Fruit fly (Drosophila melanogaster) whole organism, embryonic: ENCODE data around the gene CG6891.

ENCODE experiments used
- Awh ChIP-seq: fragments of 200-800 bp; sonication (Bioruptor generic); IDR thresholded peaks from 2 replicates; pipeline ENCODE4, ENCODE4 v1.3.6; 2022; ENCODE audit warnings: missing biosample characterization, missing genetic modification characterization
- Bdp1 ChIP-seq: fragments of 200-800 bp; sonication (Bioruptor generic); optimal IDR thresholded peaks from 3 replicates; lab custom pipeline; 2016; ENCODE audit warnings: missing biosample characterization, missing genetic modification characterization
- C15 ChIP-seq: fragments of 200-800 bp; sonication (Bioruptor generic); IDR thresholded peaks from 3 replicates; pipeline ENCODE4 v1.3.6; 2022; ENCODE audit warnings: missing biosample characterization, missing genetic modification characterization
- CG10209 ChIP-seq: fragments of 200-800 bp; sonication (Bioruptor generic); optimal IDR thresholded peaks from 3 replicates; lab custom pipeline; 2017; ENCODE audit warnings: missing biosample characterization, mild to moderate bottlenecking, missing genetic modification characterization, missing genetic modification reagents
- CG10543 ChIP-seq: fragments of 200-800 bp; sonication (Bioruptor generic); optimal IDR thresholded peaks from 3 replicates; lab custom pipeline; 2017; ENCODE audit warnings: missing biosample characterization, mild to moderate bottlenecking, missing genetic modification characterization, moderate library complexity
- CG1233 ChIP-seq: fragments of 200-800 bp; sonication (Bioruptor generic); optimal IDR thresholded peaks from 4 replicates; lab custom pipeline; 2018; ENCODE audit warnings: missing biosample characterization, mild to moderate bottlenecking, missing genetic modification characterization
- CG12391 ChIP-seq: fragments of 200-800 bp; sonication (Bioruptor generic); optimal IDR thresholded peaks from 3 replicates; lab custom pipeline; 2018; ENCODE audit warnings: missing biosample characterization, mild to moderate bottlenecking, missing genetic modification characterization, moderate library complexity
- CG14965 ChIP-seq: fragments of 200-800 bp; sonication (Bioruptor generic); optimal IDR thresholded peaks from 2 replicates; lab custom pipeline; 2016; ENCODE audit warnings: missing biosample characterization, missing genetic modification characterization, borderline replicate concordance
- CG17568 ChIP-seq: fragments of 200-800 bp; sonication (Bioruptor generic); optimal IDR thresholded peaks from 2 replicates; lab custom pipeline; 2018; ENCODE audit warnings: missing biosample characterization, mild to moderate bottlenecking, missing genetic modification characterization, moderate library complexity
- CG18262 ChIP-seq: fragments of 200-800 bp; optimal IDR thresholded peaks from 3 replicates; lab custom pipeline; 2019; ENCODE audit warnings: missing biosample characterization, mild to moderate bottlenecking, missing genetic modification characterization, moderate library complexity
- CG18476 ChIP-seq: fragments of 200-800 bp; sonication (Bioruptor generic); optimal IDR thresholded peaks from 2 replicates; lab custom pipeline; 2016; ENCODE audit warnings: missing biosample characterization, mild to moderate bottlenecking, missing genetic modification characterization
- CG18764 ChIP-seq: fragments of 200-800 bp; sonication (Bioruptor generic); optimal IDR thresholded peaks from 3 replicates; lab custom pipeline; 2016; ENCODE audit warnings: missing biosample characterization, missing genetic modification characterization
- CG2116 ChIP-seq: fragments of 200-800 bp; sonication (Bioruptor generic); optimal IDR thresholded peaks from 3 replicates; lab custom pipeline; 2018; ENCODE audit warnings: missing biosample characterization, mild to moderate bottlenecking, missing genetic modification characterization
- CG30431 ChIP-seq: fragments of 200-800 bp; sonication (Bioruptor generic); optimal IDR thresholded peaks from 2 replicates; lab custom pipeline; 2017; ENCODE audit warnings: missing biosample characterization, missing genetic modification characterization
- CG3838 ChIP-seq: fragments of 200-800 bp; sonication (Bioruptor generic); optimal IDR thresholded peaks from 3 replicates; lab custom pipeline; 2016; ENCODE audit warnings: missing biosample characterization, missing genetic modification characterization
- CG6272 ChIP-seq: fragments of 200-800 bp; sonication (Bioruptor generic); IDR thresholded peaks from 2 replicates; pipeline ENCODE4 v1.3.6; 2022; ENCODE audit warnings: missing biosample characterization, missing genetic modification characterization
- CG6813 ChIP-seq: fragments of 200-800 bp; sonication (Bioruptor generic); optimal IDR thresholded peaks from 2 replicates; lab custom pipeline; 2017; ENCODE audit warnings: missing biosample characterization, missing genetic modification characterization, mild to moderate bottlenecking, moderate library complexity, missing genetic modification reagents
- CHES-1-like ChIP-seq: fragments of 200-800 bp; sonication (Bioruptor generic); optimal IDR thresholded peaks from 2 replicates; lab custom pipeline; 2016; ENCODE audit warnings: missing biosample characterization, missing genetic modification characterization
- D ChIP-seq, 2 experiments: fragments of 200-800 bp in 1 of 2; fragments of >200 bp in 1 of 2; sonication (Bioruptor generic) in 1 of 2; optimal IDR thresholded peaks; 2 replicates in 1 of 2; 3 replicates in 1 of 2; lab custom pipeline; 2017; ENCODE audit warnings: mild to moderate bottlenecking in 1 of 2, missing biosample characterization in 1 of 2, missing genetic modification characterization in 1 of 2, missing genetic modification reagents in 1 of 2
- Dbx ChIP-seq: fragments of 200-800 bp; sonication (Bioruptor generic); IDR thresholded peaks from 3 replicates; pipeline ENCODE4 v1.3.6; 2022; ENCODE audit warnings: missing biosample characterization, missing genetic modification characterization
- Fer1 ChIP-seq: fragments of 200-800 bp; sonication (Bioruptor generic); optimal IDR thresholded peaks from 2 replicates; lab custom pipeline; 2017; ENCODE audit warnings: missing biosample characterization, mild to moderate bottlenecking, missing genetic modification characterization
- Gug ChIP-seq: fragments of 200-800 bp; sonication (Bioruptor generic); IDR thresholded peaks from 4 replicates; pipeline ENCODE4 v1.3.6; 2022; ENCODE audit warnings: missing biosample characterization, missing genetic modification characterization
- MBD-R2 ChIP-seq: fragments of 200-800 bp; sonication (Bioruptor generic); IDR thresholded peaks from 2 replicates; pipeline ENCODE4 v1.3.6; 2022; ENCODE audit warnings: missing biosample characterization, missing genetic modification characterization
- Rfx ChIP-seq: fragments of 200-800 bp; sonication (Bioruptor generic); IDR thresholded peaks from 2 replicates; pipeline ENCODE4 v1.3.6; 2022; ENCODE audit warnings: missing biosample characterization, missing genetic modification characterization
- Side ChIP-seq: fragments of 200-800 bp; sonication (Bioruptor generic); optimal IDR thresholded peaks from 2 replicates; lab custom pipeline; 2016; ENCODE audit warnings: missing biosample characterization, missing genetic modification characterization
- ac ChIP-seq: fragments of 200-800 bp; sonication (Bioruptor generic); optimal IDR thresholded peaks from 3 replicates; lab custom pipeline; 2017; ENCODE audit warnings: missing biosample characterization, mild to moderate bottlenecking, missing genetic modification characterization
- al ChIP-seq: fragments of 200-800 bp; sonication (Bioruptor generic); IDR thresholded peaks from 2 replicates; pipeline ENCODE4 v1.3.6; 2022; ENCODE audit warnings: missing biosample characterization, missing genetic modification characterization
- ara ChIP-seq: fragments of 200-800 bp; sonication (Bioruptor generic); IDR thresholded peaks from 2 replicates; pipeline ENCODE4 v1.3.6; 2022; ENCODE audit warnings: missing biosample characterization, missing genetic modification characterization
- ash1 ChIP-seq: fragments of 200-800 bp; sonication (Bioruptor generic); optimal IDR thresholded peaks from 2 replicates; lab custom pipeline; 2018; ENCODE audit warnings: missing biosample characterization, mild to moderate bottlenecking, missing genetic modification characterization
- cwo ChIP-seq: fragments of 200-800 bp; sonication (Bioruptor generic); optimal IDR thresholded peaks from 3 replicates; lab custom pipeline; 2017; ENCODE audit warnings: missing biosample characterization, missing genetic modification characterization, mild to moderate bottlenecking, moderate library complexity, missing genetic modification reagents
- en ChIP-seq: fragments of 200-800 bp; sonication (Bioruptor generic); optimal IDR thresholded peaks from 2 replicates; lab custom pipeline; 2016; ENCODE audit warnings: missing biosample characterization, missing genetic modification characterization
- ewg ChIP-seq: fragments of 200-800 bp; sonication (Bioruptor generic); optimal IDR thresholded peaks from 3 replicates; lab custom pipeline; 2017; ENCODE audit warnings: mild to moderate bottlenecking, missing biosample characterization, missing genetic modification reagents, missing genetic modification characterization
- grau ChIP-seq: fragments of 200-800 bp; optimal IDR thresholded peaks from 3 replicates; lab custom pipeline; 2019; ENCODE audit warnings: missing biosample characterization, mild to moderate bottlenecking, missing genetic modification characterization, moderate library complexity
- gro ChIP-seq: fragments of 200-800 bp; sonication (Bioruptor generic); optimal IDR thresholded peaks from 2 replicates; lab custom pipeline; 2016; ENCODE audit warnings: missing biosample characterization, missing genetic modification characterization
- gsb-n ChIP-seq: fragments of 200-800 bp; sonication (Bioruptor generic); optimal IDR thresholded peaks from 3 replicates; lab custom pipeline; 2018; ENCODE audit warnings: missing biosample characterization, mild to moderate bottlenecking, missing genetic modification characterization
- h ChIP-seq: fragments of >200 bp; optimal IDR thresholded peaks from 2 replicates; lab custom pipeline; 2017
- jumu ChIP-seq: fragments of 200-800 bp; sonication (Bioruptor generic); optimal IDR thresholded peaks from 3 replicates; lab custom pipeline; 2016; ENCODE audit warnings: missing biosample characterization, missing genetic modification characterization
- lola ChIP-seq, 3 experiments: fragments of >200 bp in 2 of 3; fragments of 200-800 bp in 1 of 3; sonication (Bioruptor generic) in 1 of 3; optimal IDR thresholded peaks; 2 replicates each; lab custom pipeline; 2017 to 2019; ENCODE audit warnings: missing biosample characterization in 3 of 3, missing genetic modification characterization in 3 of 3, mild to moderate bottlenecking in 1 of 3, moderate library complexity in 1 of 3
- nau ChIP-seq: fragments of 200-800 bp; sonication (Bioruptor generic); optimal IDR thresholded peaks from 3 replicates; lab custom pipeline; 2017; ENCODE audit warnings: missing biosample characterization, mild to moderate bottlenecking, missing genetic modification characterization, missing genetic modification reagents
- pfk ChIP-seq: fragments of 200-800 bp; sonication (Bioruptor generic); optimal IDR thresholded peaks from 2 replicates; lab custom pipeline; 2018; ENCODE audit warnings: missing biosample characterization, mild to moderate bottlenecking, missing genetic modification characterization, moderate library complexity
- pnt ChIP-seq: fragments of 200-800 bp; sonication (Bioruptor generic); optimal IDR thresholded peaks from 3 replicates; lab custom pipeline; 2016; ENCODE audit warnings: missing biosample characterization, missing genetic modification characterization
- rib ChIP-seq: fragments of 200-800 bp; sonication (Bioruptor generic); IDR thresholded peaks from 2 replicates; pipeline ENCODE4 v1.3.6; 2022; ENCODE audit warnings: missing biosample characterization, missing genetic modification characterization
- slp2 ChIP-seq: fragments of 200-800 bp; sonication (Bioruptor generic); optimal IDR thresholded peaks from 2 replicates; lab custom pipeline; 2016; ENCODE audit warnings: missing biosample characterization, missing genetic modification characterization
- sqz ChIP-seq: fragments of 200-800 bp; sonication (Bioruptor generic); optimal IDR thresholded peaks from 3 replicates; lab custom pipeline; 2018; ENCODE audit warnings: missing biosample characterization, mild to moderate bottlenecking, missing genetic modification characterization
- sug ChIP-seq: fragments of 200-800 bp; optimal IDR thresholded peaks from 2 replicates; lab custom pipeline; 2019; ENCODE audit warnings: missing biosample characterization, mild to moderate bottlenecking, missing genetic modification characterization, moderate library complexity
- trh ChIP-seq: fragments of 200-800 bp; sonication (Bioruptor generic); optimal IDR thresholded peaks from 2 replicates; lab custom pipeline; 2016; ENCODE audit warnings: missing biosample characterization, missing genetic modification characterization
- usp ChIP-seq: fragments of >200 bp; optimal IDR thresholded peaks from 2 replicates; lab custom pipeline; 2017; ENCODE audit warnings: missing biosample characterization, missing genetic modification characterization
- wdn ChIP-seq: fragments of 200-800 bp; sonication (Bioruptor generic); IDR thresholded peaks from 2 replicates; pipeline ENCODE4 v1.3.6; 2022; ENCODE audit warnings: missing biosample characterization, missing genetic modification characterization

Gene CG6891

DNA sequence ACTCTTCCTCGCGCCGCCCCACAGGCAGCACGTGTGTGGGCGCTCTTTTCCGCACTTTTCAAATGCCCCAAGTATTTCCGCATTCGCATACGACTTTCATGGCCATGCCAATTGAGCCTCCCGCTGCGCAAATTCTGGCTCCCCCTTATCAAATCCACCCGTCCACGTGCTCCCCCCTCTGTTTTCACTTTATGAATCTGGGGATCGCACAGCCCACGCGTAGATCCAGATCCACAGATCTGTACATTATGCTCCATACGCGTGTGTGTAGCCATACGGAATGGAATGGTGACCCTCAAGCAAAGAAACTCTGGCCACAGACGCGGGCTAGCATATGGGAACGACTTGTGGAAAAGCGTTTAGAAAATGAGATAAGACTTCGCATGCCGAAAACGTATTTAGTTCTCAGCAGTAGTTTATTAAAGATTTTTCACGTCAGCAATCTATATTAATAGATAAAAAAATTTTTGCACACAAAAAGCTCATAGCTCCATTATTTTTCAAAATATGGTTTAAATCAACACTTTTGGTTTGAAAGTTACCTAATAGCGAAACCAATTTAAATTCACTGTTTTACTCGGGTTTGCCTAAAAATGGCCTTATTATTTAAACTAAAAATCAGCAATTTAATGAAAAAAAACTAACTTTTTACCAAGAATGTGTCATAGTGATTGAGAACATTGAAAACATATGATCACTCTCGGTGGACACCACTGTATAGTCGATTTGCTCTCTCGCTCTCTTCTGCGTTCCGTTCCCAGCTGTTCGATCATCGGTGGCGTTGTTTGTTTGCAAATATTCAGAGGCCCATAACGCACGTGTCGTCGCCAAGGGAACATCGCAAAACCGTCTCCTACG, 14.6 kb downstream of the CG6891 start (continued):
- TF ChIP-seq usp (GFP tag; lab: Kevin White, UChicago) (no peak), CG6272 (GFP tag; lab: Robert Waterston, UW) (peak; percentile 34; the same call in 1 of the 2 replicates), CG14965 (GFP tag; lab: Kevin White, UChicago) (no peak), wdn (GFP tag; lab: Robert Waterston, UW) (no peak), CG6813 (GFP tag; lab: Kevin White, UChicago) (peak; percentile 19), CG30431 (GFP tag; lab: Kevin White, UChicago) (peak; percentile 38), CHES-1-like (GFP tag; lab: Kevin White, UChicago) (peak; percentile 70), cwo (peak; percentile 51), sug (tag; lab: Kevin White, UChicago) (peak; percentile 65), pfk (GFP tag; lab: Kevin White, UChicago) (peak; percentile 80), sqz (GFP tag; lab: Kevin White, UChicago) (peak; percentile 49), C15 (no peak), trh (peak; percentile 10), jumu (GFP tag; lab: Kevin White, UChicago) (peak; percentile 46), Dbx (GFP tag; lab: Robert Waterston, UW) (0 out of 3 replicates have a peak, but pooled peaks have one; percentile 6), pnt (peak; percentile 9), ara (0 out of 2 replicates have a peak, but pooled peaks have one; percentile 5), Fer1 (GFP tag; lab: Kevin White, UChicago) (peak; percentile 59), CG1233 (peak; percentile 10), CG18262 (tag; lab: Kevin White, UChicago) (peak; percentile 78), CG17568 (GFP tag; lab: Kevin White, UChicago) (peak; percentile 20), CG18476 (GFP tag; lab: Kevin White, UChicago) (peak; percentile 9), CG10543 (GFP tag; lab: Kevin White, UChicago) (peak; percentile 60), CG2116 (GFP tag; lab: Kevin White, UChicago) (peak; percentile 22), CG3838 (peak; percentile 5), gro (GFP tag; lab: Kevin White, UChicago) (peak; percentile 1), Gug (GFP tag; lab: Robert Waterston, UW) (peak; percentile 49; the same call in 1 of the 4 replicates), Rfx (GFP tag; lab: Robert Waterston, UW) (peak; percentile 56), MBD-R2 (no peak), ash1 (GFP tag; lab: Kevin White, UChicago) (no peak), nau (GFP tag; lab: Kevin White, UChicago) (peak; percentile 57), Side (GFP tag; lab: Kevin White, UChicago) (peak; percentile 24), ewg (GFP tag; lab: Kevin White, UChicago) (peak; percentile 35), h (lab: Kevin White, UChicago) (no peak), D (optimal IDR thresholded peaks at IDR 0.05; lab: Kevin White, UChicago) (no peak), D (GFP tag; optimal IDR thresholded peaks at IDR 0.05; lab: Kevin White, UChicago) (peak; percentile 39), gsb-n (tag; lab: Kevin White, UChicago) (peak; percentile 9), al (GFP tag; lab: Robert Waterston, UW) (peak; percentile 57; the same call in 1 of the 2 replicates), slp2 (GFP tag; lab: Kevin White, UChicago) (no peak), lola (GFP tag; optimal IDR thresholded peaks at IDR 0.05; lab: Kevin White, UChicago) (peak in 1 of 3 experiments; percentile 54), Awh (no peak), CG18764 (GFP tag; lab: Kevin White, UChicago) (peak; percentile 8), en (no peak), ac (GFP tag; lab: Kevin White, UChicago) (no peak), Bdp1 (peak; percentile 22), CG10209 (GFP tag; lab: Kevin White, UChicago) (peak; percentile 54), rib (GFP tag; lab: Robert Waterston, UW) (peak; percentile 78), CG12391 (tag; lab: Kevin White, UChicago) (peak; percentile 66), grau (tag; lab: Kevin White, UChicago) (peak; percentile 67)
